Fruit fly (Drosophila melanogaster) Kc167 (cell line): ENCODE results near the gene ND-ACP.

Experiments used
- Myc ChIP-seq: fragments of >200 bp; optimal IDR thresholded peaks from 2 replicates; lab custom pipeline; 2017; ENCODE audit warnings: missing external identifiers
- Sin3A ChIP-seq: fragments of >200 bp; optimal IDR thresholded peaks from 2 replicates; lab custom pipeline; 2018; ENCODE audit warnings: missing external identifiers

dm6 chr3L:1349397-1349796 is 19.6 kb downstream of the ND-ACP start:
- no peak for TF ChIP-seq Sin3A
- no peak for TF ChIP-seq Myc (lab: Kevin White, UChicago)
